Fruit fly (Drosophila melanogaster): ENCODE data around the gene Mtch.
A peak's percentile ranks its signal among the peaks of the same experiment; 100 is the strongest.

Gene Mtch

dm6 chr3L:205723-206284 lies 21.4 kb downstream of the Mtch start, which contains the start of the genes Gk1 and CG13876 (continued):
- peak; percentile 93 for TF ChIP-seq esn (GFP tag; optimal IDR thresholded peaks at IDR 0.05)
- TF ChIP-seq Hr39 (GFP tag; optimal IDR thresholded peaks at IDR 0.05), result no peak
- peak; percentile 94 for TF ChIP-seq Lpt (GFP tag; optimal IDR thresholded peaks at IDR 0.05)
- TF ChIP-seq CG6792 (GFP tag; optimal IDR thresholded peaks at IDR 0.05), result peak; percentile 92
- peak; percentile 89 for TF ChIP-seq CG11294 (GFP tag; IDR thresholded peaks at IDR 0.05)
- peak; percentile 42 for TF ChIP-seq fd85E (GFP tag; optimal IDR thresholded peaks at IDR 0.05)
- peak; percentile 94 for TF ChIP-seq CG3919 (GFP tag; optimal IDR thresholded peaks at IDR 0.05)
- TF ChIP-seq acj6 (GFP tag; optimal IDR thresholded peaks at IDR 0.05), result peak; percentile 96
- peak; percentile 73 for TF ChIP-seq CG11902 (GFP tag; optimal IDR thresholded peaks at IDR 0.05)
- no peak for TF ChIP-seq pdm3 (GFP tag; optimal IDR thresholded peaks at IDR 0.05)
- peak; percentile 97 for TF ChIP-seq dsx (GFP tag; optimal IDR thresholded peaks at IDR 0.05; ENCODE audit: poor library complexity, severe bottlenecking)
- TF ChIP-seq CG8632 (GFP tag; optimal IDR thresholded peaks at IDR 0.05), result peak; percentile 96
- peak; percentile 96 for TF ChIP-seq CG9139 (GFP tag; optimal IDR thresholded peaks at IDR 0.05)
- peak in 1 of 2 experiments; percentile 89 for TF ChIP-seq salr (GFP tag; optimal IDR thresholded peaks at IDR 0.05)
- no peak for TF ChIP-seq CG6808 (GFP tag; optimal IDR thresholded peaks at IDR 0.05)
- TF ChIP-seq CG32006 (GFP tag; optimal IDR thresholded peaks at IDR 0.05), result peak; percentile 96
- no peak for TF ChIP-seq Hr38 (GFP tag; optimal IDR thresholded peaks at IDR 0.05)
- peak; percentile 95 for TF ChIP-seq CG6276 (GFP tag; optimal IDR thresholded peaks at IDR 0.05)

dm6 chr3L:211200-211599 lies 26.8 kb downstream of the Mtch start, which contains the start of gene Prp4k:
Gene Prp4k (minus strand): TSS chr3L:211457.
- TF ChIP-seq CG15336 (GFP tag; IDR thresholded peaks at IDR 0.05) (peak; percentile 27; the same call in 1 of the 2 replicates), Hr4 (GFP tag; optimal IDR thresholded peaks at IDR 0.05) (no peak), fd59A (GFP tag; optimal IDR thresholded peaks at IDR 0.05) (no peak), CG10669 (GFP tag; optimal IDR thresholded peaks at IDR 0.05) (no peak), Eip78C (GFP tag) (no peak), CG7368 (GFP tag; optimal IDR thresholded peaks at IDR 0.05) (no peak), dsx (GFP tag; optimal IDR thresholded peaks at IDR 0.05; ENCODE audit: poor library complexity, severe bottlenecking) (no peak), CG31627 (GFP tag; optimal IDR thresholded peaks at IDR 0.05) (no peak), Gug (GFP tag; IDR thresholded peaks at IDR 0.05) (no peak), CG6808 (GFP tag; optimal IDR thresholded peaks at IDR 0.05) (no peak), Sox14 (GFP tag; optimal IDR thresholded peaks at IDR 0.05) (no peak), Sox102F (GFP tag; optimal IDR thresholded peaks at IDR 0.05) (no peak), CG3032 (tag; optimal IDR thresholded peaks at IDR 0.05) (peak; percentile 20), CG6163 (GFP tag; IDR thresholded peaks at IDR 0.05) (no peak), lz (GFP tag; optimal IDR thresholded peaks at IDR 0.05) (no peak), Eip93F (GFP tag; optimal IDR thresholded peaks at IDR 0.05) (no peak)

dm6 chr3L:212520-212919 lies 28.1 kb downstream of the Mtch start, which contains the start of the genes thoc7 and Dis3l2:
Gene thoc7 (minus strand): TSS chr3L:212687.
Gene Dis3l2 (plus strand): TSS chr3L:212709.
- no peak for TF ChIP-seq Blimp-1 (GFP tag; optimal IDR thresholded peaks at IDR 0.05)
- TF ChIP-seq Hr38 (GFP tag; optimal IDR thresholded peaks at IDR 0.05), result no peak
- TF ChIP-seq Eip78C (GFP tag), result no peak
- TF ChIP-seq CG11902 (GFP tag; optimal IDR thresholded peaks at IDR 0.05), result no peak
- no peak for TF ChIP-seq vri (GFP tag; optimal IDR thresholded peaks at IDR 0.05)
- TF ChIP-seq spab (GFP tag; optimal IDR thresholded peaks at IDR 0.05), result no peak
- TF ChIP-seq CG8319 (GFP tag; optimal IDR thresholded peaks at IDR 0.05), result no peak
- no peak for TF ChIP-seq Hr39 (GFP tag; optimal IDR thresholded peaks at IDR 0.05)
- no peak for TF ChIP-seq CG8119 (GFP tag; IDR thresholded peaks at IDR 0.05)
- TF ChIP-seq CG9139 (GFP tag; optimal IDR thresholded peaks at IDR 0.05), result no peak
- TF ChIP-seq CG11762 (GFP tag; optimal IDR thresholded peaks at IDR 0.05; ENCODE audit: insufficient read depth), result no peak
- no peak for TF ChIP-seq fd85E (GFP tag; optimal IDR thresholded peaks at IDR 0.05)
- no peak for TF ChIP-seq CG6792 (GFP tag; optimal IDR thresholded peaks at IDR 0.05)
- TF ChIP-seq CG3919 (GFP tag; optimal IDR thresholded peaks at IDR 0.05), result no peak

Measured in whole organism, prepupa.